Fruit fly (Drosophila melanogaster) whole organism, prepupa: Measurements from ENCODE around the gene CG11444.

ENCODE experiments used
- Blimp-1 ChIP-seq: fragments of 200-800 bp; sonication (Bioruptor generic); optimal IDR thresholded peaks from 3 replicates; lab custom pipeline; 2017; ENCODE audit warnings: missing biosample characterization, missing genetic modification characterization, mild to moderate bottlenecking, moderate library complexity, missing genetic modification reagents
- CG10631 ChIP-seq: fragments of 200-800 bp; sonication (Bioruptor generic); optimal IDR thresholded peaks from 2 replicates; lab custom pipeline; 2016; ENCODE audit warnings: missing biosample characterization, missing genetic modification characterization
- CG10669 ChIP-seq: fragments of 200-800 bp; sonication (Bioruptor generic); optimal IDR thresholded peaks from 3 replicates; lab custom pipeline; 2018; ENCODE audit warnings: missing biosample characterization, mild to moderate bottlenecking, missing genetic modification characterization, moderate library complexity
- CG11902 ChIP-seq: fragments of 200-800 bp; sonication (Bioruptor generic); optimal IDR thresholded peaks from 3 replicates; lab custom pipeline; 2016; ENCODE audit warnings: missing biosample characterization, missing genetic modification characterization
- CG15336 ChIP-seq: fragments of 200-800 bp; sonication (Bioruptor generic); IDR thresholded peaks from 2 replicates; pipeline ENCODE4 v1.3.6; 2022; ENCODE audit warnings: missing biosample characterization, missing genetic modification characterization
- CG3032 ChIP-seq: fragments of 200-800 bp; optimal IDR thresholded peaks from 2 replicates; lab custom pipeline; 2019; ENCODE audit warnings: missing biosample characterization, mild to moderate bottlenecking, missing genetic modification characterization, moderate library complexity
- CG31627 ChIP-seq: fragments of 200-800 bp; sonication (Bioruptor generic); optimal IDR thresholded peaks from 3 replicates; lab custom pipeline; 2016; ENCODE audit warnings: missing biosample characterization, missing genetic modification characterization
- CG34406 ChIP-seq: fragments of 200-800 bp; sonication (Bioruptor generic); optimal IDR thresholded peaks from 3 replicates; lab custom pipeline; 2016; ENCODE audit warnings: missing biosample characterization, missing genetic modification characterization
- CG4318 ChIP-seq: fragments of 200-800 bp; sonication (Bioruptor generic); optimal IDR thresholded peaks from 3 replicates; lab custom pipeline; 2017; ENCODE audit warnings: missing biosample characterization, mild to moderate bottlenecking, missing genetic modification characterization
- CG6163 ChIP-seq: fragments of 200-800 bp; sonication (Bioruptor generic); IDR thresholded peaks from 3 replicates; pipeline ENCODE4 v1.3.6; 2022; ENCODE audit warnings: missing biosample characterization, missing genetic modification characterization
- CG6792 ChIP-seq: fragments of 200-800 bp; sonication (Bioruptor generic); optimal IDR thresholded peaks from 3 replicates; lab custom pipeline; 2016; ENCODE audit warnings: missing biosample characterization, missing genetic modification characterization
- CG6854 ChIP-seq: fragments of 200-800 bp; sonication (Bioruptor generic); optimal IDR thresholded peaks from 2 replicates; lab custom pipeline; 2017; ENCODE audit warnings: missing biosample characterization, mild to moderate bottlenecking, missing genetic modification characterization
- CG7368 ChIP-seq: fragments of 200-800 bp; sonication (Bioruptor generic); optimal IDR thresholded peaks from 3 replicates; lab custom pipeline; 2016; ENCODE audit warnings: missing biosample characterization, missing genetic modification characterization
- CG8119 ChIP-seq: fragments of 200-800 bp; sonication (Bioruptor generic); IDR thresholded peaks from 3 replicates; pipeline ENCODE4 v1.3.6; 2022; ENCODE audit warnings: missing biosample characterization, missing genetic modification characterization
- CG8632 ChIP-seq: fragments of 200-800 bp; sonication (Bioruptor generic); optimal IDR thresholded peaks from 3 replicates; lab custom pipeline; 2016; ENCODE audit warnings: missing biosample characterization, missing genetic modification characterization
- CG9139 ChIP-seq: fragments of 200-800 bp; sonication (Bioruptor generic); optimal IDR thresholded peaks from 3 replicates; lab custom pipeline; 2017; ENCODE audit warnings: missing biosample characterization, mild to moderate bottlenecking, missing genetic modification characterization
- Eip75B ChIP-seq: fragments of 200-800 bp; sonication (Bioruptor generic); optimal IDR thresholded peaks from 3 replicates; lab custom pipeline; 2016; ENCODE audit warnings: missing biosample characterization, missing genetic modification characterization
- Ets21C ChIP-seq: fragments of 200-800 bp; sonication (Bioruptor generic); optimal IDR thresholded peaks from 3 replicates; lab custom pipeline; 2016; ENCODE audit warnings: missing biosample characterization, missing genetic modification characterization
- Ets96B ChIP-seq: fragments of 200-800 bp; optimal IDR thresholded peaks from 2 replicates; lab custom pipeline; 2019; ENCODE audit warnings: missing biosample characterization, mild to moderate bottlenecking, missing genetic modification characterization, moderate library complexity
- Hr38 ChIP-seq: sonication (Bioruptor generic); optimal IDR thresholded peaks from 2 replicates; lab custom pipeline; 2016; ENCODE audit warnings: missing biosample characterization, missing genetic modification characterization
- Hr4 ChIP-seq: fragments of 200-800 bp; sonication (Bioruptor generic); optimal IDR thresholded peaks from 3 replicates; lab custom pipeline; 2016; ENCODE audit warnings: missing biosample characterization, missing genetic modification characterization
- Lpt ChIP-seq: fragments of 200-800 bp; sonication (Bioruptor generic); optimal IDR thresholded peaks from 3 replicates; lab custom pipeline; 2016; ENCODE audit warnings: missing biosample characterization, missing genetic modification characterization
- OdsH ChIP-seq: fragments of 200-800 bp; sonication (Bioruptor generic); optimal IDR thresholded peaks from 3 replicates; lab custom pipeline; 2016; ENCODE audit warnings: missing biosample characterization, missing genetic modification characterization
- Sox102F ChIP-seq: fragments of 200-800 bp; sonication (Bioruptor generic); optimal IDR thresholded peaks from 2 replicates; lab custom pipeline; 2016; ENCODE audit warnings: missing biosample characterization, mild to moderate bottlenecking, missing genetic modification characterization
- Sox14 ChIP-seq: fragments of 200-800 bp; sonication (Bioruptor generic); optimal IDR thresholded peaks from 3 replicates; lab custom pipeline; 2016; ENCODE audit warnings: missing biosample characterization, missing genetic modification characterization
- Sox15 ChIP-seq: fragments of 200-800 bp; sonication (Bioruptor generic); optimal IDR thresholded peaks from 3 replicates; lab custom pipeline; 2016; ENCODE audit warnings: missing biosample characterization, missing genetic modification characterization
- acj6 ChIP-seq: fragments of 200-800 bp; sonication (Bioruptor generic); optimal IDR thresholded peaks from 3 replicates; lab custom pipeline; 2016; ENCODE audit warnings: missing biosample characterization, missing genetic modification characterization
- cyc ChIP-seq: fragments of 200-800 bp; sonication (Bioruptor generic); optimal IDR thresholded peaks from 3 replicates; lab custom pipeline; 2016; ENCODE audit warnings: missing biosample characterization, missing genetic modification characterization
- dac ChIP-seq: fragments of 200-800 bp; sonication (Bioruptor generic); optimal IDR thresholded peaks from 2 replicates; lab custom pipeline; 2017; ENCODE audit warnings: missing biosample characterization, mild to moderate bottlenecking, missing genetic modification characterization
- eg ChIP-seq: fragments of 200-800 bp; sonication (Bioruptor generic); IDR thresholded peaks from 3 replicates; pipeline ENCODE4 v1.3.6; 2022; ENCODE audit warnings: missing biosample characterization, missing genetic modification characterization
- esn ChIP-seq: fragments of 200-800 bp; sonication (Bioruptor generic); optimal IDR thresholded peaks from 2 replicates; lab custom pipeline; 2016; ENCODE audit warnings: missing biosample characterization, mild to moderate bottlenecking, missing genetic modification characterization, moderate library complexity
- fd59A ChIP-seq: fragments of 200-800 bp; sonication (Bioruptor generic); optimal IDR thresholded peaks from 2 replicates; lab custom pipeline; 2017; ENCODE audit warnings: missing biosample characterization, mild to moderate bottlenecking, missing genetic modification characterization, missing genetic modification reagents
- fd85E ChIP-seq: fragments of 200-800 bp; sonication (Bioruptor generic); optimal IDR thresholded peaks from 3 replicates; lab custom pipeline; 2016; ENCODE audit warnings: missing biosample characterization, missing genetic modification characterization
- lz ChIP-seq: fragments of 200-800 bp; sonication (Bioruptor generic); optimal IDR thresholded peaks from 3 replicates; lab custom pipeline; 2016; ENCODE audit warnings: missing biosample characterization, missing genetic modification characterization
- salr ChIP-seq, 2 experiments: fragments of 200-800 bp; sonication (Bioruptor generic); optimal IDR thresholded peaks; 3 replicates each; lab custom pipeline; 2016 to 2018; ENCODE audit warnings: missing biosample characterization in 2 of 2, missing genetic modification characterization in 2 of 2, mild to moderate bottlenecking in 1 of 2
- spab ChIP-seq: fragments of 200-800 bp; sonication (Bioruptor generic); optimal IDR thresholded peaks from 2 replicates; lab custom pipeline; 2017; ENCODE audit warnings: missing biosample characterization, mild to moderate bottlenecking, missing genetic modification characterization, missing genetic modification reagents
- ss ChIP-seq, 2 experiments: fragments of 200-800 bp; sonication (Bioruptor generic); optimal IDR thresholded peaks; 2 replicates in 1 of 2; 3 replicates in 1 of 2; lab custom pipeline; 2017 to 2018; ENCODE audit warnings: mild to moderate bottlenecking in 2 of 2, missing biosample characterization in 2 of 2, missing genetic modification characterization in 2 of 2, moderate library complexity in 1 of 2
- svp ChIP-seq: fragments of 200-800 bp; sonication (Bioruptor generic); peaks from one replicate; lab custom pipeline; 2016; ENCODE audit warnings: missing biosample characterization, missing genetic modification characterization
- topi ChIP-seq: fragments of 200-800 bp; sonication (Bioruptor generic); optimal IDR thresholded peaks from 3 replicates; lab custom pipeline; 2016; ENCODE audit warnings: missing biosample characterization, missing genetic modification characterization
- vri ChIP-seq: fragments of 200-800 bp; sonication (Bioruptor generic); optimal IDR thresholded peaks from 3 replicates; lab custom pipeline; 2016; ENCODE audit warnings: missing biosample characterization, mild to moderate bottlenecking, missing genetic modification characterization

The CG11444 gene

dm6 chrX:4542353-4542752 is 11.8 kb downstream of the CG11444 start, which contains the start of gene CG3568 (continued):
- TF ChIP-seq CG11902 (GFP tag; lab: Kevin White, UChicago) (no peak), lz (GFP tag; lab: Kevin White, UChicago) (no peak)

DNA sequence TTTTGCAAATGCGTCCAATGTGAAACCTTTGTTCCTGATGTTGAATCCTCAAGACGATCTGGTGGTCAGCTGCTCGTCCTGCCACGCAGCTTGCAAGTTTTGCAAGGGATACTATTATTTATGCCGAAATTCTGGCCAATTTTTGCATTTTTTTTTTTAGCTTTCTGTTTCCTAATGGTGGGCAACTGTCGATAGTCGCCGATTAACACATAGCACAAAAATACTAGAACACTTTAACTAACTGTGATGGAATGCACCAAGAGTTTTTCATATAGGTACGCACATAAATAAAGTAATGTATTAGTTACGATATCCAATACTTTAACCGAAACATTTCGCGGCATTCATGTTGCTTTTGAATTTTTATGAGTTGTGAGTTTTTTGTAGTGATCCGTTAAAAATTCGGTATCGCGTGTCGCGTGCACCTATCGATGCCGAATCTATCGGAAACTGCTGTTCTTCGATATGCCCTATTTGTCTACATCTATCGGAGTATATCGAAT is 13.7 kb downstream of the CG11444 start, which contains the start of the genes rb and CHOp24:
rb (minus strand) TSS at position 197 of the 503 bp plus-strand sequence.
CHOp24 (plus strand) TSS at position 479 of the 503 bp plus-strand sequence.
- no peak for TF ChIP-seq lz (GFP tag; lab: Kevin White, UChicago)
- no peak for TF ChIP-seq fd85E (GFP tag; lab: Kevin White, UChicago)
- no peak for TF ChIP-seq dac (GFP tag; lab: Kevin White, UChicago)
- no peak for TF ChIP-seq CG4318 (GFP tag; lab: Kevin White, UChicago)
- TF ChIP-seq OdsH (GFP tag; lab: Kevin White, UChicago) = no peak
- TF ChIP-seq salr (GFP tag; optimal IDR thresholded peaks at IDR 0.05; lab: Kevin White, UChicago) = no peak
- no peak for TF ChIP-seq Eip75B (GFP tag; lab: Kevin White, UChicago)
- TF ChIP-seq svp (GFP tag; lab: Kevin White, UChicago) = peak; percentile 81
- TF ChIP-seq spab (GFP tag; lab: Kevin White, UChicago) = no peak
- TF ChIP-seq eg (GFP tag; lab: Robert Waterston, UW) = no peak
- TF ChIP-seq CG7368 = no peak
- TF ChIP-seq ss (GFP tag; optimal IDR thresholded peaks at IDR 0.05; lab: Kevin White, UChicago) = peak in 1 of 2 experiments; percentile 62
- no peak for TF ChIP-seq Hr4 (GFP tag; lab: Kevin White, UChicago)
- TF ChIP-seq CG9139 = peak; percentile 47
- peak; percentile 31; the same call in 1 of the 2 replicates for TF ChIP-seq CG15336 (GFP tag; lab: Robert Waterston, UW)
- TF ChIP-seq CG11902 (GFP tag; lab: Kevin White, UChicago) = no peak
- TF ChIP-seq Blimp-1 (GFP tag; lab: Kevin White, UChicago) = peak; percentile 7
- no peak for TF ChIP-seq acj6
- TF ChIP-seq CG8632 (GFP tag; lab: Kevin White, UChicago) = no peak
- peak; percentile 13; the same call in 1 of the 3 replicates for TF ChIP-seq CG6163 (GFP tag; lab: Robert Waterston, UW)
- peak; percentile 40 for TF ChIP-seq CG3032
- no peak for TF ChIP-seq CG34406 (GFP tag; lab: Kevin White, UChicago)
- TF ChIP-seq CG10631 (GFP tag; lab: Kevin White, UChicago) = peak; percentile 25
- TF ChIP-seq Sox102F (GFP tag; lab: Kevin White, UChicago) = no peak
- TF ChIP-seq Lpt (GFP tag; lab: Kevin White, UChicago) = no peak
- TF ChIP-seq Ets21C (GFP tag; lab: Kevin White, UChicago) = no peak
- no peak for TF ChIP-seq fd59A (GFP tag; lab: Kevin White, UChicago)
- TF ChIP-seq Hr38 (GFP tag; lab: Kevin White, UChicago) = no peak
- TF ChIP-seq esn (GFP tag; lab: Kevin White, UChicago) = peak; percentile 45
- no peak for TF ChIP-seq Sox14 (GFP tag; lab: Kevin White, UChicago)
- peak; percentile 29 for TF ChIP-seq Ets96B (tag; lab: Kevin White, UChicago)
- peak; percentile 57 for TF ChIP-seq CG8119
- TF ChIP-seq CG31627 (GFP tag; lab: Kevin White, UChicago) = no peak
- TF ChIP-seq topi (GFP tag; lab: Kevin White, UChicago) = no peak
- TF ChIP-seq Sox15 = no peak
- no peak for TF ChIP-seq cyc (GFP tag; lab: Kevin White, UChicago)
- TF ChIP-seq vri (GFP tag; lab: Kevin White, UChicago) = no peak
- TF ChIP-seq CG10669 (GFP tag; lab: Kevin White, UChicago) = no peak
- TF ChIP-seq CG6792 (GFP tag; lab: Kevin White, UChicago) = peak; percentile 8
- TF ChIP-seq CG6854 = no peak
